Worm (Caenorhabditis elegans) whole organism, L3 larva: ENCODE data around the gene F47B8.10.

Experiments
- aly-2 ChIP-seq: fragments of 150-350 bp; optimal IDR thresholded peaks from 2 replicates; lab custom pipeline; 2014; ENCODE audit warnings: missing biosample characterization, missing genetic modification characterization
- ceh-9 ChIP-seq: sonication (generic microtip); optimal IDR thresholded peaks from 2 replicates; lab custom pipeline; 2018; ENCODE audit warnings: missing biosample characterization, missing genetic modification characterization
- egl-5 ChIP-seq: fragments of 150-350 bp; optimal IDR thresholded peaks from 2 replicates; lab custom pipeline; 2017; ENCODE audit warnings: missing biosample characterization, missing genetic modification reagents, missing genetic modification characterization, inconsistent platforms
- elt-2 ChIP-seq: sonication (generic microtip); optimal IDR thresholded peaks from 2 replicates; lab custom pipeline; 2016; ENCODE audit warnings: missing genetic modification reagents, mild to moderate bottlenecking, missing genetic modification characterization, missing compliant biosample characterization
- elt-3 ChIP-seq, 3 experiments: fragments of 150-350 bp in 1 of 3; sonication (generic microtip) in 2 of 3; optimal IDR thresholded peaks; 2 replicates in 2 of 3; 4 replicates in 1 of 3; lab custom pipeline; 2014 to 2017; ENCODE audit warnings: missing biosample characterization in 3 of 3, missing genetic modification characterization in 3 of 3
- fkh-10 ChIP-seq: sonication (generic microtip); optimal IDR thresholded peaks from 2 replicates; lab custom pipeline; 2017; ENCODE audit warnings: missing biosample characterization, missing genetic modification reagents, missing genetic modification characterization
- nhr-43 ChIP-seq: sonication (generic microtip); optimal IDR thresholded peaks from 2 replicates; lab custom pipeline; 2016; ENCODE audit warnings: mild to moderate bottlenecking, missing genetic modification characterization, missing compliant biosample characterization; ENCODE audit not compliant: poor library complexity, severe bottlenecking
- pqm-1 ChIP-seq: fragments of 150-350 bp; optimal IDR thresholded peaks from 2 replicates; lab custom pipeline; 2017; ENCODE audit warnings: missing biosample characterization, missing genetic modification characterization, inconsistent platforms
- skn-1 ChIP-seq: fragments of 150-350 bp; optimal IDR thresholded peaks from 2 replicates; lab custom pipeline; 2014; ENCODE audit warnings: missing biosample characterization, missing genetic modification characterization

- no peak for TF ChIP-seq skn-1 (tag; lab: Kevin White, UChicago)
- no peak for TF ChIP-seq nhr-43 (tag; lab: Kevin White, UChicago)
- TF ChIP-seq elt-3 (tag; optimal IDR thresholded peaks at IDR 0.05; lab: Kevin White, UChicago): no peak
- TF ChIP-seq pqm-1 (tag; lab: Kevin White, UChicago): no peak
- no peak for TF ChIP-seq fkh-10 (GFP tag; lab: Kevin White, UChicago)
- no peak for TF ChIP-seq elt-2 (tag; lab: Kevin White, UChicago)
- TF ChIP-seq egl-5: no peak
- no peak for TF ChIP-seq aly-2 (tag; lab: Kevin White, UChicago)
- TF ChIP-seq ceh-9 (tag; lab: Kevin White, UChicago): no peak
Observed at ce11 chrV:14316525-14316924, 25.2 kb upstream of the F47B8.10 start, which contains the start of gene F47B8.2.
